Fruit fly (Drosophila melanogaster): ENCODE results near the gene Ets65A.

The Ets65A gene

DNA sequence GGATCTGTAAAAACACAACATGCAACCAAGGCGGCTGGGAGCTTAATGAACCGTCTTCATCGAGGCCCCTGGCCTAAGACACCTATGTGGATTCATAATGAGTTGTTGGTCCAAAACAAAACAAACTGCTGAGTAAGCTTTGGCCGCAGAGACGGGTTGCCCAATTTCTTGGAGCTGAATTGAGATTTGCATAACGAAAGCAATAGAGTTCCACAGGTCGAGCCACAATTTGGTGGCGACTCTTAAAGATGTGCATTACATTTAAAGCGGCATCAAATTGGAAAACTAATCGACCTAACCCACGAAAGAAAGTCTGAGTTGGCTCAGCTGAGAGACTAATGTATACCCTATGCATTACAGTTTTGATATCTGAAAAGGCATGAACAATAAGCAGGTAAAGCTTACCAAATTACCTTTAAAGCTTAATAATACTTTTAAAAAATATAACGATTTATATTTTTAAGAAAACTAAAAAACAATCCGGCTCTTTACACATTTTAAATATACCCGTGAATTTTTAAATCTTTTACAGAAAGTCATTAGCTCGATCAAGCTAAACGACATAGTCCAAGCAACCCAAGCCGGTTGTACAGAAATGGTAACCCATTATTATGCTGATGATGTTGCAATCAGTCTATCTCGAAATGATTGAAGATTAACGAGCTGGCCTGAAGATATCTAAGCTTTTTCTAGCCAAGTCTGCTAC, 60.1 kb downstream of the Ets65A start, which contains the start of gene CG13297 (continued):
- TF ChIP-seq trem (tag; optimal IDR thresholded peaks at IDR 0.05) (peak; percentile 33), Dek (tag; optimal IDR thresholded peaks at IDR 0.05) (peak; percentile 22), CG14710 (tag; optimal IDR thresholded peaks at IDR 0.05) (peak; percentile 8), al (GFP tag; IDR thresholded peaks at IDR 0.05) (no peak), CG14014 (GFP tag; IDR thresholded peaks at IDR 0.05) (peak; percentile 25; the same call in 1 of the 2 replicates), CG18262 (tag; optimal IDR thresholded peaks at IDR 0.05) (peak; percentile 73), CG10543 (GFP tag; optimal IDR thresholded peaks at IDR 0.05) (no peak), CG6813 (GFP tag; optimal IDR thresholded peaks at IDR 0.05) (peak; percentile 17), Poxn (GFP tag; IDR thresholded peaks at IDR 0.05) (no peak), CG12659 (GFP tag; optimal IDR thresholded peaks at IDR 0.05) (peak; percentile 27), E2f1 (GFP tag; IDR thresholded peaks at IDR 0.05) (peak; percentile 44; the same call in 1 of the 2 replicates), CG9876 (GFP tag; optimal IDR thresholded peaks at IDR 0.05) (no peak), hb (GFP tag; IDR thresholded peaks at IDR 0.05; ENCODE audit: partially characterized antibody) (no peak), Ssrp (tag; optimal IDR thresholded peaks at IDR 0.05) (peak; percentile 68), Ada2b (GFP tag; IDR thresholded peaks at IDR 0.05) (0 out of 2 replicates have a peak, but pooled peaks have one; percentile 30), Asciz (GFP tag; optimal IDR thresholded peaks at IDR 0.05) (peak; percentile 64), ftz-f1 (GFP tag; optimal IDR thresholded peaks at IDR 0.05) (no peak), CG7372 (GFP tag; IDR thresholded peaks at IDR 0.05) (no peak; the same call in 1 of the 2 replicates), B-H2 (GFP tag; optimal IDR thresholded peaks at IDR 0.05) (no peak), ap (GFP tag; IDR thresholded peaks at IDR 0.05) (0 out of 2 replicates have a peak, but pooled peaks have one; percentile 14), eve (GFP tag; optimal IDR thresholded peaks at IDR 0.05) (peak in 1 of 2 experiments; percentile 48), CG34422 (GFP tag; IDR thresholded peaks at IDR 0.05) (no peak), CG4328 (GFP tag; optimal IDR thresholded peaks at IDR 0.05) (no peak), CG7786 (GFP tag; optimal IDR thresholded peaks at IDR 0.05) (no peak), Meics (GFP tag; optimal IDR thresholded peaks at IDR 0.05) (peak; percentile 42), Drgx (GFP tag; IDR thresholded peaks at IDR 0.05) (peak; percentile 37; the same call in 1 of the 2 replicates), cato (GFP tag; optimal IDR thresholded peaks at IDR 0.05; ENCODE audit: borderline replicate concordance) (peak; percentile 1), CG4617 (GFP tag; optimal IDR thresholded peaks at IDR 0.05; ENCODE audit: borderline replicate concordance) (no peak), Ets97D (GFP tag; optimal IDR thresholded peaks at IDR 0.05) (no peak), row (GFP tag; IDR thresholded peaks at IDR 0.05) (peak; percentile 70), fd64A (GFP tag; optimal IDR thresholded peaks at IDR 0.05) (no peak), CG13775 (GFP tag; optimal IDR thresholded peaks at IDR 0.05) (no peak), CG32772 (GFP tag; IDR thresholded peaks at IDR 0.05) (0 out of 2 replicates have a peak, but pooled peaks have one; percentile 14), sob (GFP tag; IDR thresholded peaks at IDR 0.05) (peak; percentile 40; the same call in 1 of the 2 replicates), Dbx (GFP tag; IDR thresholded peaks at IDR 0.05) (no peak), Hr51 (GFP tag; optimal IDR thresholded peaks at IDR 0.05) (peak in 1 of 2 experiments; percentile 84), Hey (tag; optimal IDR thresholded peaks at IDR 0.05) (no peak), CG10267 (tag; optimal IDR thresholded peaks at IDR 0.05) (peak; percentile 50), bab2 (GFP tag; optimal IDR thresholded peaks at IDR 0.05) (no peak), CG17186 (GFP tag; optimal IDR thresholded peaks at IDR 0.05) (no peak), CG8290 (GFP tag; optimal IDR thresholded peaks at IDR 0.05) (no peak), CG8290 (tag; optimal IDR thresholded peaks at IDR 0.05) (no peak), gt (GFP tag; IDR thresholded peaks at IDR 0.05) (no peak), CG13894 (tag; optimal IDR thresholded peaks at IDR 0.05) (no peak), Pdp1 (GFP tag; optimal IDR thresholded peaks at IDR 0.05) (peak in 1 of 2 experiments; percentile 2), Hr78 (GFP tag; optimal IDR thresholded peaks at IDR 0.05) (peak in 1 of 2 experiments; percentile 76), TFAM (GFP tag; optimal IDR thresholded peaks at IDR 0.05) (no peak), CG17612 (GFP tag; IDR thresholded peaks at IDR 0.05) (no peak), CG12219 (GFP tag; optimal IDR thresholded peaks at IDR 0.05) (peak; percentile 31)
